Comparison of ENCODE assay signal across 1 fruit fly cellular context in the genomic region with DNA sequence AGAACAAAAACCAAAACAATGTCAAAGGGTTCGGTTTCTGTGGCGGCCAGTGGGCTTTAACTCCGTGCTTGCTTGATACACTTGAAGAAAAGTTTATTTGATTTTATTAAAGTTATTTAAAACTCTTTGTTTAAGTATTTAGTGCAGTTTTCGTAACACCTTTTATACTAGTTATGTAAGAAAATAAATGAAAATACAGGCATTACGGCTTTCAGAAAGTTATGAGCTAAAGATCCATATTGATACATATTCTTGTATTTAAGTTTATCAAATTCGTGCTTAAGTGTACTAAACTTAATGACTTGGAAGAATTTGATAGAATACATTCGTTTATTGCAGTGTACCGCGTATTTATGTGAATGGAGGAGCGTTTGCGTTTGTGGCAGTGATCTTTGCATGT.
TF ChIP-seq lines count a peak whose summit lies in the region.

No protein-coding gene starts in this region.

TF ChIP-seq in whole organism, embryonic, 481 proteins besides CTCF, POLR2A, EP300 and RAD21 (continued from another document):
- peak; percentile 28 for TF ChIP-seq Hr3 (GFP tag; optimal IDR thresholded peaks at IDR 0.05; lab: Kevin White, UChicago)
- no peak for TF ChIP-seq ERR (GFP tag; optimal IDR thresholded peaks at IDR 0.05; lab: Kevin White, UChicago)
- no peak for TF ChIP-seq Lpt (GFP tag; optimal IDR thresholded peaks at IDR 0.05; lab: Kevin White, UChicago)
- peak in 1 of 2 experiments; percentile 67 for TF ChIP-seq Hr51 (GFP tag; optimal IDR thresholded peaks at IDR 0.05; lab: Kevin White, UChicago)
- peak; percentile 19 for TF ChIP-seq az2 (GFP tag; optimal IDR thresholded peaks at IDR 0.05; lab: Kevin White, UChicago)
- TF ChIP-seq CG16863 (GFP tag; optimal IDR thresholded peaks at IDR 0.05; lab: Kevin White, UChicago): peak; percentile 13
- 0 out of 2 replicates have a peak, but pooled peaks have one; percentile 13 for TF ChIP-seq E2f1 (GFP tag; IDR thresholded peaks at IDR 0.05; lab: Robert Waterston, UW)
- TF ChIP-seq Ssrp (tag; optimal IDR thresholded peaks at IDR 0.05; lab: Kevin White, UChicago): peak; percentile 51
- TF ChIP-seq CG17612 (GFP tag; IDR thresholded peaks at IDR 0.05; lab: Robert Waterston, UW): no peak
- peak; percentile 69 for TF ChIP-seq unpg (GFP tag; optimal IDR thresholded peaks at IDR 0.05; lab: Kevin White, UChicago)
- TF ChIP-seq CG11247 (GFP tag; IDR thresholded peaks at IDR 0.05; lab: Robert Waterston, UW): no peak
- TF ChIP-seq CG18262 (tag; optimal IDR thresholded peaks at IDR 0.05; lab: Kevin White, UChicago): peak; percentile 76
- TF ChIP-seq CG11695 (GFP tag; IDR thresholded peaks at IDR 0.05; lab: Robert Waterston, UW): peak; percentile 70; the same call in 2 of the 3 replicates
- TF ChIP-seq dmrt99B (tag; optimal IDR thresholded peaks at IDR 0.05; lab: Kevin White, UChicago): peak; percentile 63
- peak; percentile 75 for TF ChIP-seq grau (tag; optimal IDR thresholded peaks at IDR 0.05; lab: Kevin White, UChicago)
- TF ChIP-seq pho (GFP tag; optimal IDR thresholded peaks at IDR 0.05; lab: Kevin White, UChicago): peak; percentile 8
- TF ChIP-seq CG16779 (GFP tag; IDR thresholded peaks at IDR 0.05; lab: Robert Waterston, UW): no peak
- TF ChIP-seq Hsf (GFP tag; optimal IDR thresholded peaks at IDR 0.05; lab: Kevin White, UChicago): peak; percentile 52
- no peak for TF ChIP-seq CG10321 (GFP tag; IDR thresholded peaks at IDR 0.05; lab: Robert Waterston, UW)
- TF ChIP-seq bcd (GFP tag; optimal IDR thresholded peaks at IDR 0.05; lab: Kevin White, UChicago): peak; percentile 49
- peak; percentile 8 for TF ChIP-seq jumu (GFP tag; optimal IDR thresholded peaks at IDR 0.05; lab: Kevin White, UChicago)
- TF ChIP-seq rib (GFP tag; IDR thresholded peaks at IDR 0.05; lab: Robert Waterston, UW): no peak
- TF ChIP-seq CG4730 (GFP tag; IDR thresholded peaks at IDR 0.05; lab: Robert Waterston, UW): no peak
- no peak for TF ChIP-seq Ets97D (GFP tag; optimal IDR thresholded peaks at IDR 0.05; lab: Kevin White, UChicago)
- TF ChIP-seq CG13424 (tag; optimal IDR thresholded peaks at IDR 0.05; lab: Kevin White, UChicago): peak; percentile 44
- no peak for TF ChIP-seq CG8290 (GFP tag; optimal IDR thresholded peaks at IDR 0.05; lab: Kevin White, UChicago)
- peak in 1 of 2 experiments; percentile 50 for TF ChIP-seq CG8290 (tag; optimal IDR thresholded peaks at IDR 0.05; lab: Kevin White, UChicago)
- TF ChIP-seq CG8924 (tag; optimal IDR thresholded peaks at IDR 0.05; lab: Kevin White, UChicago): peak; percentile 59
- peak; percentile 11 for TF ChIP-seq CG15514 (GFP tag; optimal IDR thresholded peaks at IDR 0.05; lab: Kevin White, UChicago)
- TF ChIP-seq CG14965 (GFP tag; optimal IDR thresholded peaks at IDR 0.05; lab: Kevin White, UChicago; ENCODE audit: borderline replicate concordance): no peak
- peak; percentile 18 for TF ChIP-seq CG6254 (GFP tag; optimal IDR thresholded peaks at IDR 0.05; lab: Kevin White, UChicago)
- TF ChIP-seq Ada2b (GFP tag; IDR thresholded peaks at IDR 0.05; lab: Robert Waterston, UW): no peak
- TF ChIP-seq fd96Cb (tag; optimal IDR thresholded peaks at IDR 0.05; lab: Kevin White, UChicago): peak; percentile 60
- peak; percentile 74 for TF ChIP-seq CG7839 (tag; optimal IDR thresholded peaks at IDR 0.05; lab: Kevin White, UChicago)
- TF ChIP-seq CG12155 (GFP tag; optimal IDR thresholded peaks at IDR 0.05; lab: Kevin White, UChicago): peak; percentile 5
- TF ChIP-seq D19A (tag; optimal IDR thresholded peaks at IDR 0.05; lab: Kevin White, UChicago): peak; percentile 15
- TF ChIP-seq CG32772 (GFP tag; IDR thresholded peaks at IDR 0.05; lab: Robert Waterston, UW): 0 out of 2 replicates have a peak, but pooled peaks have one; percentile 9
- TF ChIP-seq CG2678 (tag; optimal IDR thresholded peaks at IDR 0.05; lab: Kevin White, UChicago): peak; percentile 71
- peak; percentile 60 for TF ChIP-seq dmrt11E (tag; optimal IDR thresholded peaks at IDR 0.05; lab: Kevin White, UChicago)
- TF ChIP-seq ind (GFP tag; optimal IDR thresholded peaks at IDR 0.05; lab: Kevin White, UChicago): peak; percentile 22
- no peak for TF ChIP-seq her (GFP tag; optimal IDR thresholded peaks at IDR 0.05; lab: Kevin White, UChicago)
- no peak for TF ChIP-seq Vsx1 (GFP tag; optimal IDR thresholded peaks at IDR 0.05; lab: Kevin White, UChicago)
- TF ChIP-seq al (GFP tag; IDR thresholded peaks at IDR 0.05; lab: Robert Waterston, UW): peak; percentile 24; the same call in 1 of the 2 replicates
